Worm (Caenorhabditis elegans) whole organism, mixed stage, embryonic: Measurements from ENCODE around the gene Y54G11A.7.
"Not testable (repeated sequence)": the region's sequence is repeated elsewhere in the genome, so short reads cannot be mapped to it uniquely, and the experiment has no call there.

Source experiments
- M03D4.4 ChIP-seq: sonication (generic microtip); optimal IDR thresholded peaks from 2 replicates; lab custom pipeline; 2017; ENCODE audit warnings: mild to moderate bottlenecking, missing genetic modification characterization, missing compliant biosample characterization
- bed-3 ChIP-seq: fragments of 200-800 bp; sonication (Bioruptor generic); optimal IDR thresholded peaks from 3 replicates; lab custom pipeline; 2018; ENCODE audit warnings: mild to moderate bottlenecking, missing genetic modification characterization, moderate library complexity, missing compliant biosample characterization
- blmp-1 ChIP-seq: fragments of 150-350 bp; optimal IDR thresholded peaks from 2 replicates; lab custom pipeline; 2014; ENCODE audit warnings: missing biosample characterization, missing genetic modification characterization
- ceh-39 ChIP-seq: fragments of 150-350 bp; optimal IDR thresholded peaks from 2 replicates; lab custom pipeline; 2014; ENCODE audit warnings: missing biosample characterization, missing genetic modification characterization
- ceh-43 ChIP-seq: fragments of 200-800 bp; sonication (Bioruptor generic); optimal IDR thresholded peaks from 2 replicates; lab custom pipeline; 2018; ENCODE audit warnings: mild to moderate bottlenecking, missing genetic modification characterization, moderate library complexity, missing compliant biosample characterization
- ceh-83 ChIP-seq: fragments of 200-800 bp; sonication (Bioruptor generic); optimal IDR thresholded peaks from 2 replicates; lab custom pipeline; 2018; ENCODE audit warnings: mild to moderate bottlenecking, missing genetic modification characterization, missing compliant biosample characterization
- ces-1 ChIP-seq: fragments of 150-350 bp; optimal IDR thresholded peaks from 2 replicates; lab custom pipeline; 2014; ENCODE audit warnings: missing biosample characterization, missing genetic modification reagents, missing genetic modification characterization
- cnd-1 ChIP-seq: fragments of 200-800 bp; sonication (Bioruptor generic); optimal IDR thresholded peaks from 2 replicates; lab custom pipeline; 2018; ENCODE audit warnings: mild to moderate bottlenecking, missing genetic modification characterization, missing compliant biosample characterization
- drap-1 ChIP-seq: fragments of 200-800 bp; sonication (Bioruptor generic); optimal IDR thresholded peaks from 3 replicates; lab custom pipeline; 2018; ENCODE audit warnings: mild to moderate bottlenecking, missing genetic modification characterization, missing compliant biosample characterization
- elt-1 ChIP-seq: sonication (generic microtip); optimal IDR thresholded peaks from 2 replicates; lab custom pipeline; 2017; ENCODE audit warnings: missing genetic modification characterization, mild to moderate bottlenecking, missing compliant biosample characterization, antibody characterized with exemption, moderate library complexity, borderline replicate concordance; ENCODE audit not compliant: insufficient read depth
- elt-3 ChIP-seq: fragments of 150-350 bp; optimal IDR thresholded peaks from 2 replicates; lab custom pipeline; 2014; ENCODE audit warnings: missing biosample characterization, missing genetic modification characterization
- flh-1 ChIP-seq: fragments of 200-800 bp; sonication (Bioruptor generic); optimal IDR thresholded peaks from 2 replicates; lab custom pipeline; 2018; ENCODE audit warnings: mild to moderate bottlenecking, missing genetic modification characterization, moderate library complexity, missing compliant biosample characterization
- ham-2 ChIP-seq: fragments of 200-800 bp; sonication (Bioruptor generic); optimal IDR thresholded peaks from 2 replicates; lab custom pipeline; 2018; ENCODE audit warnings: mild to moderate bottlenecking, missing genetic modification characterization, missing compliant biosample characterization
- hlh-1 ChIP-seq: fragments of 150-350 bp; optimal IDR thresholded peaks from 2 replicates; lab custom pipeline; 2014; ENCODE audit warnings: missing biosample characterization, missing genetic modification reagents, missing genetic modification characterization
- lin-13 ChIP-seq: fragments of 150-350 bp; optimal IDR thresholded peaks from 2 replicates; lab custom pipeline; 2014; ENCODE audit warnings: missing biosample characterization, missing genetic modification characterization
- lin-32 ChIP-seq: fragments of 200-800 bp; sonication (Bioruptor generic); optimal IDR thresholded peaks from 2 replicates; lab custom pipeline; 2018; ENCODE audit warnings: mild to moderate bottlenecking, missing genetic modification characterization, missing compliant biosample characterization
- lsy-2 ChIP-seq: fragments of 150-350 bp; optimal IDR thresholded peaks from 2 replicates; lab custom pipeline; 2014; ENCODE audit warnings: missing biosample characterization, missing genetic modification characterization
- mab-5 ChIP-seq: fragments of 150-350 bp; optimal IDR thresholded peaks from 2 replicates; lab custom pipeline; 2014; ENCODE audit warnings: missing biosample characterization, missing genetic modification characterization
- mep-1 ChIP-seq: fragments of 150-350 bp; optimal IDR thresholded peaks from 2 replicates; lab custom pipeline; 2017; ENCODE audit warnings: missing biosample characterization, missing genetic modification reagents, missing genetic modification characterization, inconsistent platforms
- mls-2 ChIP-seq: sonication (generic microtip); optimal IDR thresholded peaks from 2 replicates; lab custom pipeline; 2016; ENCODE audit warnings: mild to moderate bottlenecking, missing genetic modification characterization, moderate library complexity, missing compliant biosample characterization
- nhr-12 ChIP-seq: fragments of 150-350 bp; optimal IDR thresholded peaks from 2 replicates; lab custom pipeline; 2014; ENCODE audit warnings: missing biosample characterization, missing genetic modification characterization
- nhr-2 ChIP-seq: fragments of 150-350 bp; optimal IDR thresholded peaks from 2 replicates; lab custom pipeline; 2014; ENCODE audit warnings: missing biosample characterization, missing genetic modification characterization
- nhr-237 ChIP-seq: fragments of 150-350 bp; optimal IDR thresholded peaks from 2 replicates; lab custom pipeline; 2014; ENCODE audit warnings: missing biosample characterization, missing genetic modification characterization
- nhr-28 ChIP-seq: fragments of 150-350 bp; optimal IDR thresholded peaks from 2 replicates; lab custom pipeline; 2014; ENCODE audit warnings: missing biosample characterization, missing genetic modification characterization
- nhr-76 ChIP-seq: sonication (generic microtip); optimal IDR thresholded peaks from 2 replicates; lab custom pipeline; 2017; ENCODE audit warnings: missing biosample characterization, missing genetic modification characterization
- pha-4 ChIP-seq: fragments of 150-350 bp; optimal IDR thresholded peaks from 2 replicates; lab custom pipeline; 2018; ENCODE audit warnings: missing biosample characterization, missing genetic modification reagents, missing genetic modification characterization
- sem-2 ChIP-seq: fragments of 200-800 bp; sonication (Bioruptor generic); optimal IDR thresholded peaks from 2 replicates; lab custom pipeline; 2018; ENCODE audit warnings: mild to moderate bottlenecking, missing genetic modification characterization, missing compliant biosample characterization
- snpc-4 ChIP-seq: fragments of 150-350 bp; optimal IDR thresholded peaks from 2 replicates; lab custom pipeline; 2014; ENCODE audit warnings: missing biosample characterization, missing genetic modification characterization
- sptf-1 ChIP-seq: sonication (generic microtip); optimal IDR thresholded peaks from 2 replicates; lab custom pipeline; 2017; ENCODE audit warnings: mild to moderate bottlenecking, missing genetic modification characterization, moderate library complexity, missing compliant biosample characterization
- tbx-8 ChIP-seq: fragments of 200-800 bp; sonication (Bioruptor generic); optimal IDR thresholded peaks from 2 replicates; lab custom pipeline; 2018; ENCODE audit warnings: mild to moderate bottlenecking, missing genetic modification characterization, moderate library complexity, missing compliant biosample characterization
- unc-120 ChIP-seq: sonication (generic microtip); optimal IDR thresholded peaks from 2 replicates; lab custom pipeline; 2017; ENCODE audit warnings: missing genetic modification characterization, missing compliant biosample characterization; ENCODE audit not compliant: poor library complexity, severe bottlenecking
- unc-39 ChIP-seq: fragments of 150-350 bp; optimal IDR thresholded peaks from 2 replicates; lab custom pipeline; 2014; ENCODE audit warnings: missing biosample characterization, missing genetic modification characterization
- unc-62 ChIP-seq: fragments of 150-350 bp; optimal IDR thresholded peaks from 2 replicates; lab custom pipeline; 2014; ENCODE audit warnings: missing biosample characterization, missing genetic modification reagents, missing genetic modification characterization
- zip-8 ChIP-seq: fragments of 150-350 bp; optimal IDR thresholded peaks from 2 replicates; lab custom pipeline; 2014; ENCODE audit warnings: missing biosample characterization, missing genetic modification characterization
- ztf-11 ChIP-seq: fragments of 150-350 bp; optimal IDR thresholded peaks from 2 replicates; lab custom pipeline; 2014; ENCODE audit warnings: missing biosample characterization, missing genetic modification characterization

The Y54G11A.7 gene

ce11 chrII:14297050-14297449, at the start of gene Y54G11A.7:
Gene Y54G11A.7, plus strand, starts transcription at chrII:14297305.
- TF ChIP-seq blmp-1 (tag; lab: Kevin White, UChicago); sem-2 (GFP tag; lab: Kevin White, UChicago); nhr-2: not testable (repeated sequence)
- TF ChIP-seq, all 35 proteins: peak for 0; not testable (repeated sequence) for 35

ce11 chrII:14247748-14248502, 49.2 kb upstream of the Y54G11A.7 start:
- TF ChIP-seq elt-3 (tag; lab: Kevin White, UChicago) (no peak), unc-120 (tag; lab: Kevin White, UChicago) (no peak), ztf-11 (tag; lab: Kevin White, UChicago) (peak; percentile 70), flh-1 (GFP tag; lab: Kevin White, UChicago) (peak; percentile 14), nhr-76 (tag; lab: Kevin White, UChicago) (no peak), M03D4.4 (tag; lab: Kevin White, UChicago) (no peak), mab-5 (no peak), unc-39 (tag; lab: Kevin White, UChicago) (no peak), elt-1 (tag; lab: Kevin White, UChicago) (no peak), zip-8 (tag; lab: Kevin White, UChicago) (no peak), ham-2 (peak; percentile 35), lsy-2 (no peak), tbx-8 (no peak), snpc-4 (tag; lab: Kevin White, UChicago) (no peak), lin-32 (GFP tag; lab: Kevin White, UChicago) (peak; percentile 95), drap-1 (no peak), sem-2 (GFP tag; lab: Kevin White, UChicago) (peak; percentile 26), nhr-237 (tag; lab: Kevin White, UChicago) (no peak), ceh-83 (GFP tag; lab: Kevin White, UChicago) (peak; percentile 23), cnd-1 (tag; lab: Kevin White, UChicago) (peak; percentile 93), hlh-1 (tag; lab: Kevin White, UChicago) (peak; percentile 79), blmp-1 (tag; lab: Kevin White, UChicago) (no peak), ces-1 (GFP tag; lab: Kevin White, UChicago) (no peak), mls-2 (tag; lab: Kevin White, UChicago) (peak; percentile 63), bed-3 (GFP tag; lab: Kevin White, UChicago) (no peak), nhr-12 (tag; lab: Kevin White, UChicago) (no peak), lin-13 (no peak), ceh-39 (tag; lab: Kevin White, UChicago) (no peak), mep-1 (tag; lab: Kevin White, UChicago) (peak; percentile 60), ceh-43 (GFP tag; lab: Kevin White, UChicago) (no peak), sptf-1 (peak; percentile 57), pha-4 (tag; lab: Kevin White, UChicago) (no peak), unc-62 (GFP tag; lab: Kevin White, UChicago) (peak; percentile 16), nhr-28 (tag; lab: Kevin White, UChicago) (no peak), nhr-2 (peak; percentile 76)

- peak; percentile 34 for TF ChIP-seq mep-1 (tag; lab: Kevin White, UChicago)
- no peak for TF ChIP-seq nhr-2
- no peak for TF ChIP-seq nhr-12 (tag; lab: Kevin White, UChicago)
- peak; percentile 27 for TF ChIP-seq drap-1
- peak; percentile 50 for TF ChIP-seq lin-13
- peak; percentile 14 for TF ChIP-seq pha-4 (tag; lab: Kevin White, UChicago)
- TF ChIP-seq sem-2 (GFP tag; lab: Kevin White, UChicago), result peak; percentile 62
- no peak for TF ChIP-seq zip-8 (tag; lab: Kevin White, UChicago)
- TF ChIP-seq lin-32 (GFP tag; lab: Kevin White, UChicago), result peak; percentile 26
- TF ChIP-seq M03D4.4 (tag; lab: Kevin White, UChicago), result peak; percentile 21
- no peak for TF ChIP-seq nhr-237 (tag; lab: Kevin White, UChicago)
- peak; percentile 49 for TF ChIP-seq cnd-1 (tag; lab: Kevin White, UChicago)
- no peak for TF ChIP-seq unc-39 (tag; lab: Kevin White, UChicago)
- TF ChIP-seq lsy-2, result peak; percentile 17
- peak; percentile 56 for TF ChIP-seq hlh-1 (tag; lab: Kevin White, UChicago)
- TF ChIP-seq sptf-1, result peak; percentile 46
- no peak for TF ChIP-seq nhr-28 (tag; lab: Kevin White, UChicago)
- peak; percentile 49 for TF ChIP-seq ztf-11 (tag; lab: Kevin White, UChicago)
- TF ChIP-seq ces-1 (GFP tag; lab: Kevin White, UChicago), result peak; percentile 31
- TF ChIP-seq nhr-76 (tag; lab: Kevin White, UChicago), result peak; percentile 22
- TF ChIP-seq ceh-83 (GFP tag; lab: Kevin White, UChicago), result peak; percentile 36
These were observed 47.6 kb upstream of the Y54G11A.7 start for ce11 chrII:14249489-14249888.
